Worm (Caenorhabditis elegans) whole organism, L4/young adult: Measurements from ENCODE around the gene Y102E9.3.
A peak's percentile ranks its signal among the peaks of the same experiment; 100 is the strongest.

Source experiments
- W03F9.2 ChIP-seq: fragments of 150-350 bp; optimal IDR thresholded peaks from 2 replicates; lab custom pipeline; 2014; ENCODE audit warnings: missing biosample characterization, missing genetic modification characterization
- dao-5 ChIP-seq: sonication (generic microtip); optimal IDR thresholded peaks from 2 replicates; lab custom pipeline; 2016; ENCODE audit warnings: missing genotype, missing genetic modification characterization, moderate library complexity, missing compliant biosample characterization
- him-1 ChIP-seq: sonication (generic microtip); optimal IDR thresholded peaks from 2 replicates; lab custom pipeline; 2016; ENCODE audit warnings: missing genotype, missing genetic modification reagents, missing genetic modification characterization, missing compliant biosample characterization

ce11 chrIII:6695189-6695588 is 39.1 kb downstream of the Y102E9.3 start:
- TF ChIP-seq him-1 (tag; lab: Kevin White, UChicago) (peak; percentile 66), dao-5 (no peak), W03F9.2 (tag; lab: Kevin White, UChicago) (no peak)
